Fruit fly (Drosophila melanogaster) whole organism, adult: ENCODE data around the gene Ncoa6.

Experiments used
- CG11617 ChIP-seq: fragments of 200-800 bp; sonication (Bioruptor generic); optimal IDR thresholded peaks from 2 replicates; lab custom pipeline; 2017; ENCODE audit warnings: mild to moderate bottlenecking, missing biosample characterization, missing genetic modification reagents, missing genetic modification characterization
- Crg-1 ChIP-seq: fragments of 200-800 bp; sonication (Bioruptor generic); optimal IDR thresholded peaks from 2 replicates; lab custom pipeline; 2016; ENCODE audit warnings: missing biosample characterization, missing genetic modification characterization

dm6 chr2L:5362351-5362750, 35.9 kb upstream of the Ncoa6 start:
- TF ChIP-seq CG11617 (GFP tag; lab: Kevin White, UChicago) (no peak), Crg-1 (GFP tag; lab: Kevin White, UChicago) (no peak)
